Worm (Caenorhabditis elegans) whole organism, dauer: ENCODE results near the gene nstp-9.

Source experiments
- unc-62 ChIP-seq: sonication (generic microtip); optimal IDR thresholded peaks from 2 replicates; lab custom pipeline; 2017; ENCODE audit warnings: missing biosample characterization, missing genetic modification reagents, missing genetic modification characterization

Gene nstp-9

DNA sequence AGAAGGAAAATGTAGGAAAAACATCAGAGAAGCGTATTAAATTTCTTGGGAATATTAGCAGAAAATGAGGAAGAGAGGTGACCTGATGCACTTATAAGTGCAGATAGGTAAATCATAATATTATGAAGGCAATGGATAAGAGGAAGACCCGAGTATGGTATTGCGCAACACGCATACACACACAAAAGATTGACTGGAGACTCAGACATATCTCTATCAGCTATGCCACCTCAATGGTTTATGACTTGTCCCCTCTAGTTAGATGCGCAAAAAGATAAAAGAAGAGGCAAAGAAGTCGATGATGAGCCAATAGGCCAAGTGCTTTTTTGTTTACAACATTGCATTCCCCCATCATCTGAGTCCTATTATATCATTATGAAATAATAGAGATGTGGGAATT lies 12.6 kb upstream of the nstp-9 start:
- no peak for TF ChIP-seq unc-62 (GFP tag; lab: Kevin White, UChicago)

DNA sequence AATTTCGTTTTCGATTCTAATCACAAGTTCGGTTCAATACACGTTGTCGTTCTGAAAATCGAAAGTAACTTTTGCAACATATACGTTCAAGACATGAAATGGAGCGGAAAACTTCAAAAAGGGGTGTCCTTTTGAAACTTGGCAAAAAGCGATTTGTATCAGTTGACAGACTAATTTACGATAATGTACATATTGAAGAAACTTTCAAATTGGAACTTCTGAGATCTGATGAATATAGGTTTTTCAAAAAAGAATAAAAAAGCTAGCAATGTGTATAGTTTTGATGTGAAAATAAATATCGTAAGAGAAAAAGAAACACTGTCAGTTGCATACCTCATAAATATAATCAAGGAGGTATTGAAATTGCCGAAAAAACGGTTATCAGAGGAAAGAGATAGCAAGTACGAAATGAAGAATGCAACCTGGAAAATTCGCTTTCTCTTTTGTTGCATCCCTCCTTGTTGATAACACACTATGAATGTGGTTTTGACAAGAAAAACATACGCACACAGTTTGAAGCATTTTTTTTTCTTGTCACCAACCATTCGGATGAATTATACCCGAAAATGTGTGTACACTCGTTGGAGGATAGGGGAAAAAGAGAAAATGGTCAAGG lies 9.5 kb upstream of the nstp-9 start, which contains the start of gene dgn-1:
Gene dgn-1 (minus strand): TSS at position 51 of the 616 bp plus-strand sequence.
- no peak for TF ChIP-seq unc-62 (GFP tag; lab: Kevin White, UChicago)

DNA sequence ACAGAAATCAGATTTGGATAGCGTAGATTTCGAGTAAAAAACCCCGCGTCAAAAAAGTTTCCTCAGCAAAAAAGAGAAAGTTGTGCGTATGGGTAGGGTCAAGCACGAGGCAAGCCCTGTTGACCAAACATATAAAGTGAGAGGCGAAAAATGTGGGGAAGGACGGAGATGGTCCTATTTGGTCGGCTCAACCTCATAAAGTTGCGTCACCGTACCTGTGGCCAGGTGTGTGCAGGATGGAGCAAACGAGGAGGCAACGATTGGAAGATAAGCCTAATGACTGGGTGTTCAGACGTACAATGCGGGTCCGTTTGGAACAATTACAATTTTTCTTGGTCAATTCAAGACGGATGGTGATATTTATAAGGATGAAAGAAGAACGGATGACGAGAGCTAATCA lies 7.6 kb upstream of the nstp-9 start:
- no peak for TF ChIP-seq unc-62 (GFP tag; lab: Kevin White, UChicago)

DNA sequence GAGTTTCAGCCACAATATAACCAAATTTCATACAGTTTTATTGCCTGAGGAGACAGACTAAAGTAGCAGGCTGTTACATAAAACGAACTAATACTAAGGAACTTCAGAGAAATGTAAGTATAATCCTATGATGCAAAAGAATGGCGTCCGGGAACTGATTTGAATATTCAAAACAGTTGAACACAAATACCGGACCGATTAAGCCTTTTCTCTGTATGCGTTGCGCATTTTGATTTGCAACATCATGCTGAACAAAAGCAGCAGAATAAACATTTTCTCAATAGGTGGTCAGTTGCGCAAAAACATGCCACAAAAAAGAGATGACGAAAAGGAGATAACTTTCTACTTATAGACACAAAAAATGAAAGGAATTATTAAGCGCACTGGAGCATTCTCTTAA lies 4.5 kb upstream of the nstp-9 start:
- no peak for TF ChIP-seq unc-62 (GFP tag; lab: Kevin White, UChicago)

DNA sequence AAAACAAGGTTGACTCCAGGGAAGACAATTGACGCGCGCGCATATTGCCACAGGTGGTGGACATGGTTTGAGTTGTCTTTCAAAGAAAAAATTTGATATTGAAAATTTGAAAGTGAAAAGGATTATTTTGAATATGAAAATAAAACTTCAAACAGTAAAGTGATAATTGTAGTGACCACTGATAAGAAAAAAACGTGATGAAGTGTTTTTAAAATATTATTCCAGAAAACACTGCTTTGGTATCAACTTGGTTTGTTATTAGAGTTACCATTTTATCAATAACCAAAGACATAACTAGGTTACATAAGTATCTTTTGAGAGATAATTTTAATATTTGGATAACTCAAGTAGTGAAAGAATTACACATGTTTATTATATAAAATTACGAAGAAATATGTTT lies 3.3 kb downstream of the nstp-9 start:
- no peak for TF ChIP-seq unc-62 (GFP tag; lab: Kevin White, UChicago)

DNA sequence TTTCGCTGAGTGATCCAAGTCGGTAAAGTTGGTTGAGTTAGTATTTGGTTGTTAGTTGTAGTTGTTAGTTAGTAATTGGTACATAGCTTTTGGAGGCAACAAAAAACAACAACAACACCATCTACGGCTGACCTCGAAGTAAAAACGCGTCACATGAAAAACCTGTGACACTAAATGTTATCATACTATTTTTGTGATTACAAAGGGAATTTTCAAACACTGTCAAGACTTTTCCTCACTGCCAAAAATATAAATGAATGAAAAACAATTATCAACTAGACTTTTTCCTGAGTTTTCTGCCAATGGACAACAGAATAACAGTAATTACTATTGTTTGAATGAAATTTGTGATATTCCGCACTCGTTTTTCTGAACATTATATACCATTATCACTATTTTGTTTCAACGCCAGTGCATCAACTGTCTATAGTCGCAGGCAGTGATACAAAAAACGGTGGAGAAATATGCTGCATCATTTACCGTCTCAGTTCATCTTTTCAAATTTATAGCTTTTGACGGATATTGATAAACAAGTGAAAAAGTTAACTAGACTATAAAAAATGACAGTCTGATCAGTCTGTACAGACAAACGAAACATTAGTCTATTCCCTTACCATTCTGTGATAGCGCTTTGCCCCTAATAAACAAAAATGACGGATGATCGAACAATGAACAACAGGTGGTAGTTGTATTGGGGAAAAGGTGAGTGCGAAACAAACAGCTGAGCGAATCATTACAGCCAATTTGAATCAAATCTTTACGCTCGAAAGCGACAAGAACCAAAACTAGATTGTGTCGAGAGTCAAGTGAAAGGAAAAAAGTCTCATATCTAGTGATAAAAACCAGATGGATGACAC lies 4.9 kb downstream of the nstp-9 start:
- no peak for TF ChIP-seq unc-62 (GFP tag; lab: Kevin White, UChicago)

DNA sequence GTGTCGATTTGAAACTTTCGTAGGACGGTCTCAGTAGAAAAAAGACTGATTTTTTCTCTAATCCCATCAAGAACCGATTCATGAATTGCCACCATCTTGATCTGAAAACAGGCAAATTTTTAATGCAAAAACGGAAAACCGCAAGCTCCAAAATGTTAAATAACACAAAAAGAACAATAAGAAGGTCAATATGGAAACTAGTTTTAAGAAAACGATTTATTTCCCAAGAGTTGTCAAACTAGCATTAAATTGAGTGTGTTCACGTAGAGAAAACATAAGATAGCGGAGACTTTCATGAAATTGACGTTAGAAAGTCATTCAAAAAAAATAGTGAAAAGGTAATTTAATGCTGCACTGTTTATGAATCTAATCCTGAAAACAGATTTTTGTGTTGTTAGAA lies 5.5 kb downstream of the nstp-9 start, which contains the start of gene F47B10.9:
Gene F47B10.9 (minus strand): TSS at position 101 of the 400 bp plus-strand sequence.
- no peak for TF ChIP-seq unc-62 (GFP tag; lab: Kevin White, UChicago)

DNA sequence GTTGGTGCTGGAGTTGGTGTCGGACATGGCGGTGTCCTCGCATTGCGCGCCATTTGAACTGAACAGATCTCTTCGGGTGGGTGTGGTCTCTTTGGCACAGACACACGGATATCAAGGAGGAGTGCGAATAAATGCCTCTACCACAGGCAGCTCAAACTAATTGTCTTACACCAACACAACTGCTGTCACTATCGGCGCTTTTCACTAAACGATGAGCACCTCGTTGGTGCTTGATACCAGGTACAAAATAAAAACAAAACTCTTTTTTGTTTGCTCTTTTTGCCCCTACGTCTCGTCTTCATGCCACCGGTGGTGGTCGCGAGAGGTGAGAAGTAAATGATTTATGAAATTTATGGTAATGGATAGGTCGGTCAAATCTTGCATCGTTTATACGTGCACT lies 8.8 kb downstream of the nstp-9 start, which contains the start of gene F47B10.8:
Gene F47B10.8 (minus strand): TSS at position 101 of the 400 bp plus-strand sequence.
- no peak for TF ChIP-seq unc-62 (GFP tag; lab: Kevin White, UChicago)

DNA sequence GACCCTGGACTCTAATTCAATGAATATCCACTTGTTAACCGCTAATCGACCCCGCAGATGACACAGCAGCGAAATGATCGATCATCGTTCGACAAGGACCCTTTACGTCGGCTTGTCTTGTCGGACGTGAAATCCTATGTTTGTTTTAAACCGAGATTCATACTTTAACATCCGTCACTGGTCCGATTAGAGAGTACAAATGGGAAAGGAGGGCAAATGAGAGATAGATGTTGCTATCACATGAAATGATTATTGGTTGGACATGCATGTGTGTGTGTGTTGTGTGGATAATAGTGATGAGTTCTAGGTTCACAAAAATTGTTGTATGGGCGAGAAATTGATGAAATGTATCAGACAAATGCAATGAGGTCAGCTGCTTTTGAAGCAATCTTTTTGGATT lies 9.9 kb downstream of the nstp-9 start:
- no peak for TF ChIP-seq unc-62 (GFP tag; lab: Kevin White, UChicago)

DNA sequence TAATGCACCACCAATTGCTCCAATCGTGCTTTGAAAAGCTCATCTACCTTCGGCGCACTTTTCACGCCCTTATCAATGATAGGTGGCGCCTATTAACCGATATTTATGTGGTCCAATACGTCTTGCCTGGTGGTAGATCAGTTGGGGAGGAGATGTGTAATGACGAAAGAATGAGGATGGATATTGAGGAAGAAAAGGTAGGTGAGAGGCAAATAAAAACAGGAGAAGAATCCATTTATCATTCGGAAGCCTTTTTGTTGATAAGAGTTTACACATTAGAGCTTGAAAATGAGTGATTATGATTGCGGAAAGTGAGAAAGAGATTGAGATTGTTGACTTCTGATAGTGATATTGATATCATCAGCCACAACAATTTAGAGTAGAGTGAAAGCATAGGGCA lies 12.1 kb downstream of the nstp-9 start:
- no peak for TF ChIP-seq unc-62 (GFP tag; lab: Kevin White, UChicago)

DNA sequence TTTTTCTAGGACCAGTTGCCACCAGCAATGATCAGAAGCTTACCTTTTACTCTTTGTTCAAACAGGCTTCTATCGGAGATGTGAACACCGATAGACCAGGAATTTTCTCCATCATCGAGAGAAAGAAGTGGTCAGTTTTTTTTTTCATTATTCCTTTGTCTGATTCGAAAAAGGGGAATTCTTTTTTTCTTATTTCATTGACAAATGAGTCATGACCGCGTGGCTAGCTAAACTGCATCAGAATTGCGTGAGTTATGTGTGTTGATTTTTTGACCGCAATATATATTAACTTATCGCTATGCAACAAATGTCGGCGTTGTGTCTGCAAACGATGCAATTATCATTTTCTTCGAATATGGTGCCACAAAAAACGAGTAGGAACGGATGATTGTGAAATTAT lies 16.1 kb downstream of the nstp-9 start:
- TF ChIP-seq unc-62 (GFP tag; lab: Kevin White, UChicago): no peak

DNA sequence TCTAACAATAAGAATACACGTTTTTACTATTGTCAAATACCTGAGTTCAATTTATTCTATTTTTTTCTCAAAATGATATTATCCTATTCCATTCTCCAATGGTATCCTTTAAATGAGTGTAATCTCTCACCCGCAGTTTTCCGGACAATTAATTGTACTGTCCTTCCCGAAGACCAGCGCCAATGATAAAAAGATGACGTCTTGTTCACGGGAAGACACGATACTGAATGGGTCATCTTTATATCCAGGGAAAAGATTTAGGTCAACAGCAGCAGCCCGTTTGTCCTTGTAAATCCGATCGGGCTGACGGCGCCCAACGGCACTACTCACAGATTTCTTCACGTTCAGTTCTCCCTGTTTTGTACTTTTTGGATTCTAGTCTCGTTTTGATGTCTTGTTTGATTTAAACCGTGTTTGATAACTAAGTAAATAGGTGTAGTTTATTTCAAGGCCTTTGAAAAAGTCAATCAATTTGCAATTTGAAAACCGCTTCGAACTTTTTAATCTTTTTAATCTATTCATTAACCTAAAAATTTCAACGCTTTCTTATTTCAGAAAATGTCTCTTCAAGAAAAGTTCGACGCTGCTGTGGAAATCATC lies 16.7 kb downstream of the nstp-9 start, which contains the start of gene acbp-3:
Gene acbp-3 (plus strand): TSS at position 550 of the 600 bp plus-strand sequence.
- TF ChIP-seq unc-62 (GFP tag; lab: Kevin White, UChicago): no peak

DNA sequence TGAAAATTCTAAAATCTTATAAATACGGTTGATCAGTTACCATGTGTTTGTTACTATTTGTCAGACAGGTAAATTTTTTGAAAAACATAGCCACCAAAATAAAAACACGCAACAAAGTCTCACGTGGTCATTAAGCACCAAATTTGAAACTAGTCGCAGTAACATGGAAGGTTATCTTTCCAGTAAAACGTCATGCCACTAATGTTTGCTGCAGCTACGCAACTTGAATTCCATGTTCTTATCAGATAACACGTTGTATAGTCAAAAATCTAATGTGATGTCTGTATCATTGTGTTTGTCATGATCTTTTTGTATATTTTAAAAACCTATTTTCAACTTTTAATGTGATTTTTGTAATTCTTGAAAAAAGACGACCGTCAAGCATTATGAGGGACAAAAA lies 17.7 kb downstream of the nstp-9 start:
- TF ChIP-seq unc-62 (GFP tag; lab: Kevin White, UChicago): no peak

DNA sequence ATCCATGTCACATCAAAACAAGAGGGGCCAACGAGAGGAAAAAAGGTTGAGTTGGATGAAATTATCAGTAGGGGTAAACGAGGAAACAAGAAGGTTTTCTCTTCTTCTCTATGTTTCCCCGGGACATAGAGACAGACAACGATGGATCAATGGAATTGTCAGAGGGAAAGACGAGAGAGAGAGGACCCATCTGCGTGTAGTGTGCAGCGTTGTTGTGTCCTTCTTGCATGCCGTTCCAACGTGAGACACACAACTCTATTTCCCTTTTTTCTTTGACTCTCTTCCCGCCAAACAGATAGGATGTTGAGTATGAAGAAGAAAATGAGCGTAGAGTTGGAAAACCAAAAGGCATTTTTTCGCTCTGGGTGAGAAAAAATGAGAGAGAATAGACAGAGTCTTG lies 18.6 kb downstream of the nstp-9 start:
- TF ChIP-seq unc-62 (GFP tag; lab: Kevin White, UChicago): no peak

DNA sequence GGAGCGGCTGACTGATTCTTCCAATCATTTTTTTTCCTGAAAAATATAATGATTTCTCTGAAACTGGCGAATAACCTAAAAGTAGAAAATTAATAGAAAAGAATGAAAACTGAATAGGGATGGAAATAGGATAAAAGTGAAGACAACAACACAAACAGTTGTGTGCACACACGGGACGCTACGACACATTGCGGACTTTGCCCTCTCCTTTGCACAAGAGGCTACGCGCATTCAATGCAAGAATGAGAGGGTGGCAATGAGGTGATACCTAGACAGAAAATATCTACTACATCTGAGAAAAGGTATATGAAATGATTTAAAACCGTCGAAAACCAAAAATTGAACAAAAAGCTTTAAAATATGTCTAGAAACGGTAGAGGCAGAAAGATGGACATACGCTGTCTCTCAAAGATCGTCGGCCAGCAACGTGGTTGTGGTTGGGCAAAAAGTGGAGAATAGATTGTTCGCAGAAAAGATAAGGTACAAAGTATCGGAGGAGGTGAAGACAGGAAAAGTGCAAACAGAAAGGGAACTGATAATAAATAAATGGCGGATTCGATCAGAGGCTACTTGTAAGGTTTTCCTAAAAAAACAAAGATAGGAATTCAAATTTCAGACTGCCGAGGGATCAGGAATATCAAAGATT lies 19.3 kb downstream of the nstp-9 start, which contains the start of gene suca-1:
Gene suca-1 (minus strand): TSS at position 36 of the 646 bp plus-strand sequence.
- TF ChIP-seq unc-62 (GFP tag; lab: Kevin White, UChicago): no peak
